Worm (Caenorhabditis elegans) whole organism, L2 larva: Measurements from ENCODE around the gene B0495.5.

Experiments
- C34F6.9 ChIP-seq: fragments of 150-350 bp; optimal IDR thresholded peaks from 2 replicates; lab custom pipeline; 2014; ENCODE audit warnings: missing biosample characterization, missing genetic modification characterization
- F13H6.1 ChIP-seq: sonication (generic microtip); optimal IDR thresholded peaks from 2 replicates; lab custom pipeline; 2016; ENCODE audit warnings: missing genetic modification characterization, missing compliant biosample characterization
- R02D3.7 ChIP-seq: fragments of 150-350 bp; optimal IDR thresholded peaks from 2 replicates; lab custom pipeline; 2014; ENCODE audit warnings: missing biosample characterization, missing genetic modification characterization
- alr-1 ChIP-seq: fragments of 150-350 bp; optimal IDR thresholded peaks from 2 replicates; lab custom pipeline; 2014; ENCODE audit warnings: missing biosample characterization, missing genetic modification characterization
- aly-2 ChIP-seq: fragments of 150-350 bp; optimal IDR thresholded peaks from 2 replicates; lab custom pipeline; 2014; ENCODE audit warnings: missing biosample characterization, missing genetic modification characterization
- ama-1 ChIP-seq: fragments of 150-350 bp; optimal IDR thresholded peaks from 2 replicates; lab custom pipeline; 2018; ENCODE audit warnings: inconsistent platforms
- blmp-1 ChIP-seq: sonication (generic microtip); optimal IDR thresholded peaks from 2 replicates; lab custom pipeline; 2017; ENCODE audit warnings: missing genetic modification characterization, mild to moderate bottlenecking, missing compliant biosample characterization, antibody characterized with exemption, moderate library complexity; ENCODE audit not compliant: insufficient read depth
- ceh-16 ChIP-seq: fragments of 150-350 bp; optimal IDR thresholded peaks from 2 replicates; lab custom pipeline; 2014; ENCODE audit warnings: missing biosample characterization, missing genetic modification characterization
- ceh-82 ChIP-seq: fragments of 150-350 bp; optimal IDR thresholded peaks from 2 replicates; lab custom pipeline; 2014; ENCODE audit warnings: missing biosample characterization, missing genetic modification characterization
- crh-2 ChIP-seq: sonication (generic microtip); optimal IDR thresholded peaks from 2 replicates; lab custom pipeline; 2017; ENCODE audit warnings: missing biosample characterization, missing genetic modification characterization
- elt-1 ChIP-seq: fragments of 150-350 bp; optimal IDR thresholded peaks from 2 replicates; lab custom pipeline; 2014; ENCODE audit warnings: missing biosample characterization, missing genetic modification characterization
- fos-1 ChIP-seq: fragments of 150-350 bp; optimal IDR thresholded peaks from 2 replicates; lab custom pipeline; 2014; ENCODE audit warnings: missing biosample characterization, missing genetic modification characterization
- gmeb-1 ChIP-seq: fragments of 150-350 bp; optimal IDR thresholded peaks from 2 replicates; lab custom pipeline; 2014; ENCODE audit warnings: missing biosample characterization, missing genetic modification characterization
- lin-13 ChIP-seq: fragments of 150-350 bp; optimal IDR thresholded peaks from 2 replicates; lab custom pipeline; 2014; ENCODE audit warnings: missing biosample characterization, missing genetic modification reagents, missing genetic modification characterization
- lin-39 ChIP-seq: fragments of 150-350 bp; optimal IDR thresholded peaks from 2 replicates; lab custom pipeline; 2014; ENCODE audit warnings: missing biosample characterization, missing genetic modification reagents, missing genetic modification characterization
- lsy-2 ChIP-seq, 2 experiments: fragments of 150-350 bp in 1 of 2; sonication (generic microtip) in 1 of 2; optimal IDR thresholded peaks; 2 replicates each; lab custom pipeline; 2014 to 2017; ENCODE audit warnings: missing biosample characterization in 2 of 2, missing genetic modification characterization in 2 of 2
- mbf-1 ChIP-seq: sonication (generic microtip); optimal IDR thresholded peaks from 2 replicates; lab custom pipeline; 2017; ENCODE audit warnings: missing biosample characterization, missing genetic modification characterization
- mdl-1 ChIP-seq, 2 experiments: fragments of 150-350 bp in 1 of 2; sonication (generic microtip) in 1 of 2; optimal IDR thresholded peaks; 2 replicates each; lab custom pipeline; 2017; ENCODE audit warnings: missing biosample characterization in 2 of 2, missing genetic modification characterization in 2 of 2
- nhr-10 ChIP-seq: sonication (generic microtip); optimal IDR thresholded peaks from 2 replicates; lab custom pipeline; 2017; ENCODE audit warnings: missing biosample characterization, missing genetic modification characterization
- nhr-11 ChIP-seq: fragments of 150-350 bp; optimal IDR thresholded peaks from 2 replicates; lab custom pipeline; 2014; ENCODE audit warnings: missing biosample characterization, missing genetic modification characterization
- nhr-129 ChIP-seq: fragments of 150-350 bp; optimal IDR thresholded peaks from 2 replicates; lab custom pipeline; 2014; ENCODE audit warnings: missing biosample characterization, missing genetic modification characterization
- nhr-21 ChIP-seq: fragments of 150-350 bp; optimal IDR thresholded peaks from 2 replicates; lab custom pipeline; 2014; ENCODE audit warnings: missing biosample characterization, missing genetic modification characterization
- nhr-23 ChIP-seq: fragments of 150-350 bp; optimal IDR thresholded peaks from 2 replicates; lab custom pipeline; 2014; ENCODE audit warnings: missing biosample characterization, missing genetic modification reagents, missing genetic modification characterization
- nhr-237 ChIP-seq: fragments of 150-350 bp; optimal IDR thresholded peaks from 2 replicates; lab custom pipeline; 2014; ENCODE audit warnings: missing biosample characterization, missing genetic modification characterization
- nhr-25 ChIP-seq: fragments of 150-350 bp; sonication (generic microtip); optimal IDR thresholded peaks from 3 replicates; lab custom pipeline; 2014; ENCODE audit warnings: missing biosample characterization, missing genetic modification characterization
- nhr-77 ChIP-seq: fragments of 150-350 bp; optimal IDR thresholded peaks from 2 replicates; lab custom pipeline; 2014; ENCODE audit warnings: missing biosample characterization, missing genetic modification characterization
- peb-1 ChIP-seq: fragments of 150-350 bp; optimal IDR thresholded peaks from 2 replicates; lab custom pipeline; 2014; ENCODE audit warnings: missing biosample characterization, missing genetic modification characterization
- sem-4 ChIP-seq: fragments of 150-350 bp; optimal IDR thresholded peaks from 2 replicates; lab custom pipeline; 2014; ENCODE audit warnings: missing biosample characterization, missing genetic modification reagents, missing genetic modification characterization
- skn-1 ChIP-seq: sonication (generic microtip); optimal IDR thresholded peaks from 2 replicates; lab custom pipeline; 2017; ENCODE audit warnings: missing biosample characterization, missing genetic modification characterization
- sma-9 ChIP-seq, 2 experiments: fragments of 150-350 bp in 1 of 2; sonication (generic microtip) in 1 of 2; optimal IDR thresholded peaks; 2 replicates each; lab custom pipeline; 2014 to 2016; ENCODE audit warnings: missing genetic modification characterization in 2 of 2, mild to moderate bottlenecking in 1 of 2, missing biosample characterization in 1 of 2, missing compliant biosample characterization in 1 of 2, missing genetic modification reagents in 1 of 2, moderate library complexity in 1 of 2
- unc-55 ChIP-seq: fragments of 150-350 bp; sonication (generic microtip); optimal IDR thresholded peaks from 3 replicates; lab custom pipeline; 2014; ENCODE audit warnings: missing biosample characterization, missing genetic modification reagents, missing genetic modification characterization

The B0495.5 gene

ce11 chrII:7695636-7696035 lies 2.7 kb downstream of the B0495.5 start (continued):
- TF ChIP-seq peb-1 (tag; lab: Kevin White, UChicago): no peak
- no peak for TF ChIP-seq nhr-10 (tag; lab: Kevin White, UChicago)
- TF ChIP-seq sma-9 (GFP tag; optimal IDR thresholded peaks at IDR 0.05; lab: Kevin White, UChicago): peak; percentile 59
- no peak for TF ChIP-seq sma-9 (tag; optimal IDR thresholded peaks at IDR 0.05; lab: Kevin White, UChicago)
- no peak for TF ChIP-seq mbf-1 (tag; lab: Kevin White, UChicago)

DNA sequence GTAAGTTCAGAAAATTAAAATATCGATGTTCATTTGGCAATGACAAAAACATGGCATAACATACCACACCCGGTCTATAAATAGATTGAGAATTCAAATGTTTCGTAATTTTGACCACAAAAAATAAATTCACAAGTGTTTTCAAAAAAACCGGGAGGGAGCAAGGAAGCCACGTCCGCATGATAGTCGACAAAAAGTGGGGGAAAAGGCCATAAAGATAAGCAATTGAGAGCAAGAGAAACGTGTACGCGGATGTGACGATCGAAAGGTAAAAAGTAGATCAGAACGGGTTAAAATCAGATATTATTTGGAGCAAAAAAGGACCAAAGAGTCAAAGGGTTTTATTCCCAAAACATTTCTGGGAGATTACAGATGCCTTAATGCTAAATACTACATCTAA lies 3.6 kb downstream of the B0495.5 start:
- TF ChIP-seq fos-1 (tag; lab: Kevin White, UChicago) (peak; percentile 76), crh-2 (peak; percentile 50), alr-1 (tag; lab: Kevin White, UChicago) (no peak)

ce11 chrII:7693929-7694328 lies 4.4 kb downstream of the B0495.5 start, which contains the start of gene nhx-2:
Gene nhx-2, minus strand, starts transcription at chrII:7693957.
- TF ChIP-seq fos-1 (tag; lab: Kevin White, UChicago): peak; percentile 92
- TF ChIP-seq nhr-237 (tag; lab: Kevin White, UChicago): no peak

- TF ChIP-seq blmp-1: no peak
- no peak for TF ChIP-seq lin-39 (tag; lab: Kevin White, UChicago)
- TF ChIP-seq ceh-16 (tag; lab: Kevin White, UChicago): no peak
- no peak for TF ChIP-seq nhr-11 (tag; lab: Kevin White, UChicago)
- no peak for TF ChIP-seq skn-1
- TF ChIP-seq lsy-2 (tag; optimal IDR thresholded peaks at IDR 0.05; lab: Kevin White, UChicago): no peak
These were observed 7.9 kb downstream of the B0495.5 start, which contains the start of gene pid-1 for ce11 chrII:7690384-7690783. Gene pid-1, minus strand, starts transcription at chrII:7690556.

ce11 chrII:7684589-7684988 lies 13.7 kb downstream of the B0495.5 start, which contains the start of gene F18A1.1:
Gene F18A1.1, plus strand, starts transcription at chrII:7684889.
- TF ChIP-seq unc-55 (GFP tag; lab: Kevin White, UChicago) (no peak), nhr-21 (tag; lab: Kevin White, UChicago) (peak; percentile 15), alr-1 (tag; lab: Kevin White, UChicago) (no peak)

ce11 chrII:7682488-7682887 lies 15.8 kb downstream of the B0495.5 start:
- TF ChIP-seq lin-13 (GFP tag; lab: Kevin White, UChicago): no peak
- TF ChIP-seq nhr-23 (tag; lab: Kevin White, UChicago): no peak
- TF ChIP-seq sem-4 (tag; lab: Kevin White, UChicago): no peak
- TF ChIP-seq mdl-1 (tag; optimal IDR thresholded peaks at IDR 0.05; lab: Kevin White, UChicago): no peak
- TF ChIP-seq mbf-1 (tag; lab: Kevin White, UChicago): no peak
- TF ChIP-seq crh-2: no peak

ce11 chrII:7681898-7682297 lies 16.4 kb downstream of the B0495.5 start, which contains the start of gene lin-26:
Gene lin-26, plus strand, starts transcription at chrII:7682198.
- no peak for TF ChIP-seq nhr-237 (tag; lab: Kevin White, UChicago)
- TF ChIP-seq nhr-129 (tag; lab: Kevin White, UChicago): no peak

ce11 chrII:7679499-7680012 lies 18.8 kb downstream of the B0495.5 start:
- TF ChIP-seq nhr-25 (peak; percentile 42), lsy-2 (tag; optimal IDR thresholded peaks at IDR 0.05; lab: Kevin White, UChicago) (peak in 1 of 2 experiments; percentile 29), R02D3.7 (tag; lab: Kevin White, UChicago) (no peak)

DNA sequence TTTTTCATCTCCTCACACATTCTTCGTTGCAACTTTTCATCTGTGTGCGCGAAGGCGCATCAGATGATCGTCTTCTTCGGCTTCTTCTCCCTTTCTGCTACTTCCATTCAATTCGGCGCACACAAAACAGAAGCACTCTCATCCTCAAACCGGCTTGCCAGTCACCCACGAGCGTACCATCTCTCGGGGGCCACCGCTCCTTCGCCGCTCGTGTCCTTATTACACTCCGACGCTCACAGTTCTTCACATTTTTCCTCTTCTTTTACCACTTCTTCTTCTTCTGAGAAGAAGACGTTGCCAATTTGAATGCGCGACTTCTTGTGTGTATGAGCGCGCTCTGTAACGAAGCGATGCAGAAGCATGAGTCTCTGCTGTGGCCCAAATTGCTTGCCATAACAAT lies 19.8 kb downstream of the B0495.5 start:
- TF ChIP-seq aly-2 (no peak), lsy-2 (tag; optimal IDR thresholded peaks at IDR 0.05; lab: Kevin White, UChicago) (no peak), blmp-1 (no peak), mdl-1 (tag; optimal IDR thresholded peaks at IDR 0.05; lab: Kevin White, UChicago) (no peak), elt-1 (tag; lab: Kevin White, UChicago) (no peak), C34F6.9 (tag; lab: Kevin White, UChicago) (no peak), nhr-77 (tag; lab: Kevin White, UChicago) (no peak), ama-1 (lab: Kevin White, UChicago) (no peak), sem-4 (tag; lab: Kevin White, UChicago) (no peak), nhr-23 (tag; lab: Kevin White, UChicago) (no peak), R02D3.7 (tag; lab: Kevin White, UChicago) (no peak), nhr-25 (no peak), skn-1 (no peak), ceh-16 (tag; lab: Kevin White, UChicago) (no peak), gmeb-1 (tag; lab: Kevin White, UChicago) (no peak), ceh-82 (no peak), F13H6.1 (tag; lab: Kevin White, UChicago) (no peak)
